Worm (Caenorhabditis elegans) whole organism, L4 larva: ENCODE measurements around the gene F53B7.4.

ENCODE experiments used
- Y105C5A.15 ChIP-seq: fragments of 200-800 bp; sonication (Bioruptor generic); IDR thresholded peaks from 2 replicates; pipeline ENCODE4 v1.3.6; 2022; ENCODE audit warnings: missing genetic modification characterization, missing compliant biosample characterization
- Y48G9A.11 ChIP-seq: fragments of 200-800 bp; sonication (Bioruptor generic); IDR thresholded peaks from 2 replicates; pipeline ENCODE4 v1.3.6; 2022; ENCODE audit warnings: missing genetic modification reagents, missing genetic modification characterization, missing compliant biosample characterization
- ama-1 ChIP-seq: fragments of 150-350 bp; optimal IDR thresholded peaks from 2 replicates; lab custom pipeline; 2014; ENCODE audit warnings: inconsistent platforms, mixed read lengths
- dpl-1 ChIP-seq: fragments of 150-350 bp; optimal IDR thresholded peaks from 2 replicates; lab custom pipeline; 2014; ENCODE audit warnings: missing biosample characterization, missing genetic modification reagents, missing genetic modification characterization
- jun-1 ChIP-seq: fragments of 150-350 bp; optimal IDR thresholded peaks from 2 replicates; lab custom pipeline; 2014; ENCODE audit warnings: missing biosample characterization, missing genetic modification reagents, missing genetic modification characterization
- lim-7 ChIP-seq: fragments of 200-800 bp; sonication (Bioruptor generic); IDR thresholded peaks from 2 replicates; pipeline ENCODE4 v1.3.6; 2022; ENCODE audit warnings: missing genetic modification characterization, missing compliant biosample characterization
- lin-13 ChIP-seq: fragments of 150-350 bp; optimal IDR thresholded peaks from 2 replicates; lab custom pipeline; 2014; ENCODE audit warnings: missing biosample characterization, missing genetic modification reagents, missing genetic modification characterization
- madf-9 ChIP-seq: fragments of 200-800 bp; sonication (Bioruptor generic); conservative IDR thresholded peaks from 2 replicates; pipeline ENCODE4 v1.3.6; 2022; ENCODE audit warnings: missing genetic modification reagents, missing genetic modification characterization, missing compliant biosample characterization
- mdt-29 ChIP-seq: fragments of 200-800 bp; sonication (Bioruptor generic); IDR thresholded peaks from 2 replicates; pipeline ENCODE4 v1.3.6; 2022; ENCODE audit warnings: missing genetic modification reagents, missing genetic modification characterization, missing compliant biosample characterization
- nhr-11 ChIP-seq: fragments of 150-350 bp; optimal IDR thresholded peaks from 2 replicates; lab custom pipeline; 2014; ENCODE audit warnings: missing biosample characterization, missing genetic modification characterization
- unc-39 ChIP-seq: sonication (generic microtip); optimal IDR thresholded peaks from 2 replicates; lab custom pipeline; 2017; ENCODE audit warnings: missing biosample characterization, missing genetic modification characterization
- zip-2 ChIP-seq: fragments of 150-350 bp; optimal IDR thresholded peaks from 2 replicates; lab custom pipeline; 2014; ENCODE audit warnings: missing biosample characterization, missing genetic modification characterization

DNA sequence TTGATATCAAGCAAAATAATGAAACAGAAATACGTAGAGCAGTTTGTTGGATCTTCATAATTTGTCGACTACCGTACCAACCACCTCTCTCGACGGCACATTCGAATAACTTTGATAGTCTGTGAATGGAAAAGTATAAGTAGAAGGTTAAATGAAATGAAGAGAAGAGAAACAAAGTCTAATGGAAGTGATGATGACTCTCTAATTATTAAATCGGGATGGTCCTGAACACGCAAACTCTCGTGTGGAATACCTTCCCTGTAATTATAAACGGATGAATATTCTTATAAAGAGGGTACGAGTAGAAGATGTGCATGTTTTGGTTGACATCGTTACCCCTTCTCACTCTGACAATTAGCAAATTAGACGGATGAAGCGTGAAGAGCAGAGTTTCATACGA, 20.5 kb upstream of the F53B7.4 start, which contains the start of the genes C13G3.12 and hot-6:
- no peak for TF ChIP-seq lim-7 (GFP tag; lab: Robert Waterston, UW)
- TF ChIP-seq nhr-11 (tag; lab: Kevin White, UChicago), result no peak
- TF ChIP-seq Y105C5A.15, result no peak
- TF ChIP-seq lin-13 (GFP tag; lab: Kevin White, UChicago), result no peak
- no peak for TF ChIP-seq zip-2
- no peak for TF ChIP-seq madf-9 (GFP tag; lab: Robert Waterston, UW)
- no peak for TF ChIP-seq Y48G9A.11 (GFP tag; lab: Robert Waterston, UW)
- TF ChIP-seq mdt-29 (GFP tag; lab: Robert Waterston, UW), result no peak
- no peak for TF ChIP-seq ama-1 (lab: Kevin White, UChicago)
- no peak for TF ChIP-seq dpl-1 (GFP tag; lab: Kevin White, UChicago)
- no peak for TF ChIP-seq jun-1 (tag; lab: Kevin White, UChicago)
- no peak for TF ChIP-seq unc-39 (tag; lab: Kevin White, UChicago)
